Worm (Caenorhabditis elegans): Measurements from ENCODE around the gene ctl-2.
A peak's percentile ranks its signal among the peaks of the same experiment; 100 is the strongest.

ctl-2 gene

ce11 chrII:14251400-14251940, 50.4 kb downstream of the ctl-2 start:
- TF ChIP-seq grh-1 (GFP tag; IDR thresholded peaks at IDR 0.05) (peak; percentile 71), jun-1 (tag; optimal IDR thresholded peaks at IDR 0.05) (peak; percentile 88), F16B12.6 (tag; optimal IDR thresholded peaks at IDR 0.05) (peak; percentile 54), nhr-90 (tag; optimal IDR thresholded peaks at IDR 0.05; ENCODE audit: poor library complexity) (peak; percentile 95), nhr-20 (tag; optimal IDR thresholded peaks at IDR 0.05) (peak; percentile 96), elt-2 (tag; optimal IDR thresholded peaks at IDR 0.05) (peak; percentile 82), fkh-10 (GFP tag; optimal IDR thresholded peaks at IDR 0.05) (peak; percentile 40), dsc-1 (tag; optimal IDR thresholded peaks at IDR 0.05) (peak; percentile 97), ets-5 (GFP tag; IDR thresholded peaks at IDR 0.05) (no peak), xbp-1 (tag; optimal IDR thresholded peaks at IDR 0.05) (peak; percentile 90), egl-27 (tag; optimal IDR thresholded peaks at IDR 0.05) (peak in 1 of 2 experiments; percentile 35), aha-1 (tag; optimal IDR thresholded peaks at IDR 0.05) (peak; percentile 8), egl-13 (tag; optimal IDR thresholded peaks at IDR 0.05) (peak; percentile 93), ztf-11 (tag; optimal IDR thresholded peaks at IDR 0.05) (peak; percentile 1 to 92), snpc-4 (tag; optimal IDR thresholded peaks at IDR 0.05) (peak; percentile 52), hlh-17 (GFP tag; optimal IDR thresholded peaks at IDR 0.05; ENCODE audit: borderline replicate concordance) (no peak), nhr-12 (tag; optimal IDR thresholded peaks at IDR 0.05) (no peak), nhr-28 (tag; optimal IDR thresholded peaks at IDR 0.05) (no peak), efl-1 (optimal IDR thresholded peaks at IDR 0.05) (peak; percentile 97), efl-1 (GFP tag; optimal IDR thresholded peaks at IDR 0.05 in 1 of 2) (peak; percentile 95 to 100), hlh-4 (tag; optimal IDR thresholded peaks at IDR 0.05) (no peak), swsn-7 (tag; optimal IDR thresholded peaks at IDR 0.05) (peak; percentile 92), skn-1 (tag; optimal IDR thresholded peaks at IDR 0.05) (peak; percentile 29), sox-4 (tag; optimal IDR thresholded peaks at IDR 0.05) (peak; percentile 86), nhr-84 (tag; optimal IDR thresholded peaks at IDR 0.05) (no peak), lin-14 (GFP tag; optimal IDR thresholded peaks at IDR 0.05) (peak; percentile 95), aly-2 (tag; optimal IDR thresholded peaks at IDR 0.05) (peak; percentile 48), ama-1 (optimal IDR thresholded peaks at IDR 0.05) (peak; percentile 85), mab-9 (GFP tag; IDR thresholded peaks at IDR 0.05) (peak; percentile 65), lin-13 (GFP tag; optimal IDR thresholded peaks at IDR 0.05) (peak; percentile 37), unc-62 (GFP tag; optimal IDR thresholded peaks at IDR 0.05) (no peak), vab-15 (tag; optimal IDR thresholded peaks at IDR 0.05) (peak; percentile 54), fkh-8 (tag; optimal IDR thresholded peaks at IDR 0.05) (peak; percentile 96), ceh-88 (GFP tag; IDR thresholded peaks at IDR 0.05) (peak; percentile 86), snu-23 (GFP tag; optimal IDR thresholded peaks at IDR 0.05) (peak; percentile 95), nhr-11 (tag; optimal IDR thresholded peaks at IDR 0.05) (peak; percentile 15), efl-3 (GFP tag; optimal IDR thresholded peaks at IDR 0.05) (peak; percentile 60), lin-35 (GFP tag; optimal IDR thresholded peaks at IDR 0.05) (peak; percentile 96 to 97), pag-3 (tag; optimal IDR thresholded peaks at IDR 0.05; ENCODE audit: borderline replicate concordance, insufficient read depth) (peak; percentile 14), sup-37 (GFP tag; optimal IDR thresholded peaks at IDR 0.05) (peak; percentile 72), tlp-1 (tag; optimal IDR thresholded peaks at IDR 0.05) (no peak), ztf-4 (tag; optimal IDR thresholded peaks at IDR 0.05) (peak; percentile 87), fos-1 (tag; optimal IDR thresholded peaks at IDR 0.05) (peak; percentile 63), isw-1 (GFP tag; IDR thresholded peaks at IDR 0.05) (peak; percentile 73), sptf-1 (tag; optimal IDR thresholded peaks at IDR 0.05) (no peak), fkh-4 (tag; optimal IDR thresholded peaks at IDR 0.05; ENCODE audit: borderline replicate concordance) (peak; percentile 36), tbx-2 (tag; optimal IDR thresholded peaks at IDR 0.05) (peak; percentile 94), alr-1 (tag; optimal IDR thresholded peaks at IDR 0.05; ENCODE audit: borderline replicate concordance) (no peak), nhr-19 (GFP tag; conservative IDR thresholded peaks at IDR 0.05) (peak; percentile 88), blmp-1 (tag; optimal IDR thresholded peaks at IDR 0.05) (peak; percentile 85), lir-3 (tag; optimal IDR thresholded peaks at IDR 0.05; ENCODE audit: poor library complexity) (no peak), ceh-90 (tag; optimal IDR thresholded peaks at IDR 0.05) (peak; percentile 64), Y116A8C.19 (tag; optimal IDR thresholded peaks at IDR 0.05; ENCODE audit: borderline replicate concordance) (no peak)

Data from whole organism, L1 larva.